Fruit fly (Drosophila melanogaster): ENCODE results near the gene Csl4.

- TF ChIP-seq CTCF (optimal IDR thresholded peaks at IDR 0.05) (no peak), CG8478 (optimal IDR thresholded peaks at IDR 0.05) (no peak)
Observed at dm6 chr2L:11148969-11149368, 25.6 kb upstream of the Csl4 start, which contains the start of gene Gyc32E.

Data from S2 (cell line).